Worm (Caenorhabditis elegans): ENCODE results near the gene K11H12.11.

Gene K11H12.11

DNA sequence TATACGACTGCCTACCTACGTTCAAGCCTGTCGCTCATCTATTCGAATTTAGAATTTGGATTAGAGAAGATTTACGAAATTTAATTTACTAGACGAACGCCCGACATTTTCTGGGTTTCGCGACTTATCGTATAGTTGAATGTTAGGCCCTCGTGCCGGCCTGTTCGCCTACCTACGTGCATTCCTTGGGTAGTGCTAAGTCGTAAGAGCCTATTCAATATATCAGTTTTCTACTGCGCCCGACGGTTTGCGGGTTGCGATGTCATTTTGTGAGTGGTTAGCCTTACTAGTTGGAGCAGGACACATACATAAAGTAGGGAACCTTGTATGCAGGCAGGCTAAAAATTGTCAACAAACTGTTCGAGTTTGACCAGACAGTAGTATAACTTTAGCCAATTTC lies 47.4 kb downstream of the K11H12.11 start:
- TF ChIP-seq nhr-237 (tag; optimal IDR thresholded peaks at IDR 0.05) (no peak), aha-1 (tag) (peak; percentile 93), daf-8 (GFP tag; IDR thresholded peaks at IDR 0.05) (no peak), zfp-2 (tag; optimal IDR thresholded peaks at IDR 0.05) (no peak), ctbp-1 (GFP tag; IDR thresholded peaks at IDR 0.05) (no peak)

DNA sequence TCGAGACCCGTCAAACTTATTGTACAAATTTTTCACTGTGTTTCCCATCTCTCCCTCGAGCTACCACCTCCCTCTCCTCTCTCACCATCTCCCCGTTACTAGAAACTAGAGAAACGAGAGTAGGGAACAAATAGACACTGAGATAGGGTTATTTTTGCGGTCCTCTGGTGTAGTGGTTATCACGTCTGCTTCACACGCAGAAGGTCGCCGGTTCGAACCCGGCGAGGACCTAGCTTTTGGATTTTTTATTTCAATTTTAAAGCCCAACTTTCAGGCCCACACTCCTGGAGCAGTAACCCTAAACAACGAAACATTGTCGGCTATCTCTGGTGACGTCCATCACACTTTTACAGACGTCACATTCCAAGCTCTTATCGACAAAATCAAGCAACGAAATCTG lies 50.0 kb downstream of the K11H12.11 start:
- TF ChIP-seq nhr-6 (tag; optimal IDR thresholded peaks at IDR 0.05) (peak; percentile 38), ama-1 (optimal IDR thresholded peaks at IDR 0.05) (no peak), vab-7 (GFP tag; IDR thresholded peaks at IDR 0.05) (peak; percentile 65; the same call in 1 of the 2 replicates), snpc-1.2 (GFP tag; IDR thresholded peaks at IDR 0.05) (peak; percentile 74), fos-1 (tag; optimal IDR thresholded peaks at IDR 0.05) (no peak), egl-27 (tag; optimal IDR thresholded peaks at IDR 0.05) (peak; percentile 8), lin-38 (GFP tag; IDR thresholded peaks at IDR 0.05) (no peak), mes-2 (tag; optimal IDR thresholded peaks at IDR 0.05; ENCODE audit: poor library complexity, severe bottlenecking) (no peak), lin-29 (GFP tag; IDR thresholded peaks at IDR 0.05) (no peak), ceh-20 (GFP tag; IDR thresholded peaks at IDR 0.05) (0 out of 2 replicates have a peak, but pooled peaks have one; percentile 30), nhr-237 (tag; optimal IDR thresholded peaks at IDR 0.05) (no peak), nhr-77 (tag; optimal IDR thresholded peaks at IDR 0.05) (peak; percentile 27), T20F7.1 (GFP tag; optimal IDR thresholded peaks at IDR 0.05) (no peak), nhr-76 (tag; optimal IDR thresholded peaks at IDR 0.05) (no peak), zip-11 (GFP tag; IDR thresholded peaks at IDR 0.05) (no peak), Y5F2A.4 (GFP tag; optimal IDR thresholded peaks at IDR 0.05) (no peak), mdt-29 (GFP tag; IDR thresholded peaks at IDR 0.05) (no peak), set-16 (GFP tag; IDR thresholded peaks at IDR 0.05) (no peak), madf-9 (GFP tag; conservative IDR thresholded peaks at IDR 0.05) (peak; percentile 67; the same call in 1 of the 2 replicates), lin-15B (tag; optimal IDR thresholded peaks at IDR 0.05) (no peak), aha-1 (tag) (peak; percentile 96), hlh-11 (tag; optimal IDR thresholded peaks at IDR 0.05) (peak; percentile 47), rbr-2 (tag; optimal IDR thresholded peaks at IDR 0.05) (peak; percentile 65), ces-1 (GFP tag; optimal IDR thresholded peaks at IDR 0.05) (no peak), unc-130 (GFP tag; optimal IDR thresholded peaks at IDR 0.05) (peak; percentile 16), D1046.2 (GFP tag; IDR thresholded peaks at IDR 0.05) (0 out of 2 replicates have a peak, but pooled peaks have one; percentile 50), ceh-62 (tag; optimal IDR thresholded peaks at IDR 0.05) (no peak), F49E8.2 (tag; optimal IDR thresholded peaks at IDR 0.05; ENCODE audit: borderline replicate concordance) (no peak), ceh-32 (tag; optimal IDR thresholded peaks at IDR 0.05; ENCODE audit: poor library complexity) (no peak), ZK546.5 (tag; optimal IDR thresholded peaks at IDR 0.05) (no peak), fkh-10 (GFP tag; optimal IDR thresholded peaks at IDR 0.05) (no peak), tra-1 (GFP tag; IDR thresholded peaks at IDR 0.05) (peak; percentile 62), spr-3 (GFP tag; optimal IDR thresholded peaks at IDR 0.05) (peak; percentile 70), R02D3.7 (tag; optimal IDR thresholded peaks at IDR 0.05) (no peak), aly-2 (tag; optimal IDR thresholded peaks at IDR 0.05) (no peak), php-3 (GFP tag; IDR thresholded peaks at IDR 0.05) (peak; percentile 58; the same call in 1 of the 2 replicates), F10B5.3 (tag; optimal IDR thresholded peaks at IDR 0.05) (no peak), nhr-111 (GFP tag; optimal IDR thresholded peaks at IDR 0.05) (peak; percentile 56), sdz-12 (GFP tag; optimal IDR thresholded peaks at IDR 0.05) (no peak), zip-2 (tag; optimal IDR thresholded peaks at IDR 0.05) (no peak), daf-19 (GFP tag; conservative IDR thresholded peaks at IDR 0.05) (0 out of 2 replicates have a peak, but pooled peaks have one; percentile 43), dmd-8 (GFP tag; IDR thresholded peaks at IDR 0.05) (peak; percentile 90), zag-1 (tag; optimal IDR thresholded peaks at IDR 0.05) (no peak), mep-1 (tag; optimal IDR thresholded peaks at IDR 0.05) (no peak), ctbp-1 (GFP tag; IDR thresholded peaks at IDR 0.05) (peak; percentile 87), lir-3 (tag; optimal IDR thresholded peaks at IDR 0.05) (peak; percentile 40), nhr-11 (tag; optimal IDR thresholded peaks at IDR 0.05) (no peak), arid-1 (GFP tag; conservative IDR thresholded peaks at IDR 0.05) (peak; percentile 63; the same call in 1 of the 2 replicates)

Measured in whole organism, L4 larva.